Worm (Caenorhabditis elegans) whole organism, L4 larva: Measurements from ENCODE around the gene zyg-1.

Experiments
- D1046.2 ChIP-seq: fragments of 200-800 bp; sonication (Bioruptor generic); IDR thresholded peaks from 2 replicates; pipeline ENCODE4 v1.3.6; 2022; ENCODE audit warnings: missing genetic modification characterization, missing compliant biosample characterization
- F26F4.8 ChIP-seq: fragments of 200-800 bp; sonication (Bioruptor generic); conservative IDR thresholded peaks from 2 replicates; pipeline ENCODE4 v1.3.6; 2022; ENCODE audit warnings: missing genetic modification characterization, missing compliant biosample characterization
- F44E2.7 ChIP-seq: fragments of 200-800 bp; sonication (Bioruptor generic); IDR thresholded peaks from 2 replicates; pipeline ENCODE4 v2.1.2; 2022; ENCODE audit warnings: missing genetic modification characterization, missing compliant biosample characterization
- F49E8.2 ChIP-seq: sonication (generic microtip); optimal IDR thresholded peaks from 2 replicates; lab custom pipeline; 2016; ENCODE audit warnings: missing compliant biosample characterization, mild to moderate bottlenecking, missing genetic modification characterization, borderline replicate concordance
- R02D3.7 ChIP-seq: fragments of 150-350 bp; sonication (generic microtip); optimal IDR thresholded peaks from 3 replicates; lab custom pipeline; 2014; ENCODE audit warnings: missing biosample characterization, missing genetic modification characterization
- T26A8.4 ChIP-seq: fragments of 200-800 bp; sonication (Bioruptor generic); IDR thresholded peaks from 2 replicates; pipeline ENCODE4 v1.3.6; 2022; ENCODE audit warnings: missing genetic modification characterization, missing compliant biosample characterization
- aha-1 ChIP-seq: fragments of 150-350 bp; peaks from one replicate; lab custom pipeline; 2014; ENCODE audit warnings: missing biosample characterization, missing genetic modification characterization
- ama-1 ChIP-seq: fragments of 150-350 bp; optimal IDR thresholded peaks from 2 replicates; lab custom pipeline; 2014; ENCODE audit warnings: inconsistent platforms, mixed read lengths
- attf-4 ChIP-seq: sonication (generic microtip); optimal IDR thresholded peaks from 3 replicates; lab custom pipeline; 2017; ENCODE audit warnings: missing biosample characterization, missing genetic modification characterization
- ceh-32 ChIP-seq: sonication (generic microtip); optimal IDR thresholded peaks from 2 replicates; lab custom pipeline; 2016; ENCODE audit warnings: mild to moderate bottlenecking, missing genetic modification characterization, missing compliant biosample characterization; ENCODE audit not compliant: poor library complexity
- ceh-44 ChIP-seq: fragments of 200-800 bp; sonication (Bioruptor generic); IDR thresholded peaks from 2 replicates; pipeline ENCODE4 v1.3.6; 2022; ENCODE audit warnings: missing genetic modification reagents, missing genetic modification characterization, missing compliant biosample characterization
- ceh-82 ChIP-seq: sonication (generic microtip); optimal IDR thresholded peaks from 2 replicates; lab custom pipeline; 2017; ENCODE audit warnings: missing biosample characterization, missing genetic modification characterization
- daf-16 ChIP-seq, 3 experiments: sonication (generic microtip); optimal IDR thresholded peaks; 2 replicates each; lab custom pipeline; 2016 to 2017; ENCODE audit warnings: missing genetic modification characterization in 3 of 3, missing genetic modification reagents in 3 of 3, mild to moderate bottlenecking in 2 of 3, missing compliant biosample characterization in 2 of 3, missing biosample characterization in 1 of 3, moderate library complexity in 1 of 3
- daf-8 ChIP-seq: fragments of 200-800 bp; sonication (Bioruptor generic); IDR thresholded peaks from 2 replicates; pipeline ENCODE4 v1.3.6; 2022; ENCODE audit warnings: missing genetic modification characterization, missing compliant biosample characterization
- dmd-6 ChIP-seq: fragments of 200-800 bp; sonication (Bioruptor generic); IDR thresholded peaks from 2 replicates; pipeline ENCODE4 v1.3.6; 2022; ENCODE audit warnings: missing genetic modification reagents, missing genetic modification characterization, missing compliant biosample characterization
- duxl-1 ChIP-seq: sonication (generic microtip); optimal IDR thresholded peaks from 2 replicates; lab custom pipeline; 2016; ENCODE audit warnings: mild to moderate bottlenecking, missing genetic modification characterization, moderate library complexity, missing compliant biosample characterization; ENCODE audit not compliant: poor library complexity
- fkh-10 ChIP-seq: fragments of 150-350 bp; optimal IDR thresholded peaks from 2 replicates; lab custom pipeline; 2014; ENCODE audit warnings: missing biosample characterization, missing genetic modification reagents, missing genetic modification characterization
- hlh-11 ChIP-seq: fragments of 200-800 bp; sonication (Bioruptor generic); optimal IDR thresholded peaks from 2 replicates; lab custom pipeline; 2018; ENCODE audit warnings: mild to moderate bottlenecking, missing genetic modification characterization, missing compliant biosample characterization
- lin-38 ChIP-seq: fragments of 200-800 bp; sonication (Bioruptor generic); IDR thresholded peaks from 2 replicates; pipeline ENCODE4 v1.3.6; 2022; ENCODE audit warnings: missing genetic modification reagents, missing genetic modification characterization, missing compliant biosample characterization
- lsy-2 ChIP-seq, 2 experiments: fragments of 150-350 bp in 1 of 2; sonication (generic microtip) in 1 of 2; optimal IDR thresholded peaks; 2 replicates each; lab custom pipeline; 2014 to 2017; ENCODE audit warnings: missing biosample characterization in 2 of 2, missing genetic modification characterization in 2 of 2
- mdt-29 ChIP-seq: fragments of 200-800 bp; sonication (Bioruptor generic); IDR thresholded peaks from 2 replicates; pipeline ENCODE4 v1.3.6; 2022; ENCODE audit warnings: missing genetic modification reagents, missing genetic modification characterization, missing compliant biosample characterization
- mxl-2 ChIP-seq: fragments of 200-800 bp; sonication (Bioruptor generic); conservative IDR thresholded peaks from 2 replicates; pipeline ENCODE4 v1.3.6; 2022; ENCODE audit warnings: missing genetic modification reagents, missing genetic modification characterization, missing compliant biosample characterization
- nhr-10 ChIP-seq: fragments of 150-350 bp; optimal IDR thresholded peaks from 2 replicates; lab custom pipeline; 2014; ENCODE audit warnings: missing biosample characterization, missing genetic modification characterization
- nhr-111 ChIP-seq: fragments of 200-800 bp; sonication (Bioruptor generic); optimal IDR thresholded peaks from 2 replicates; lab custom pipeline; 2018; ENCODE audit warnings: mild to moderate bottlenecking, missing genetic modification characterization, missing compliant biosample characterization
- nhr-237 ChIP-seq: sonication (generic microtip); optimal IDR thresholded peaks from 2 replicates; lab custom pipeline; 2017; ENCODE audit warnings: missing biosample characterization, missing genetic modification characterization
- pqm-1 ChIP-seq: sonication (generic microtip); optimal IDR thresholded peaks from 2 replicates; lab custom pipeline; 2017; ENCODE audit warnings: missing biosample characterization, missing genetic modification characterization
- rbr-2 ChIP-seq: sonication (generic microtip); optimal IDR thresholded peaks from 2 replicates; lab custom pipeline; 2016; ENCODE audit warnings: missing genotype, missing genetic modification characterization, missing compliant biosample characterization
- set-16 ChIP-seq: fragments of 200-800 bp; sonication (Bioruptor generic); IDR thresholded peaks from 2 replicates; pipeline ENCODE4 v1.3.6; 2022; ENCODE audit warnings: missing genetic modification reagents, missing genetic modification characterization, missing compliant biosample characterization
- skn-1 ChIP-seq: fragments of 150-350 bp; optimal IDR thresholded peaks from 2 replicates; lab custom pipeline; 2014; ENCODE audit warnings: missing biosample characterization, missing genetic modification characterization
- unc-130 ChIP-seq: sonication (generic microtip); optimal IDR thresholded peaks from 2 replicates; lab custom pipeline; 2016; ENCODE audit warnings: missing genetic modification reagents, missing genetic modification characterization, missing compliant biosample characterization
- unc-62 ChIP-seq, 3 experiments: fragments of 150-350 bp in 1 of 3; sonication (generic microtip); optimal IDR thresholded peaks in 2 of 3; peaks in 1 of 3; 1 replicate in 1 of 3; 2 replicates in 2 of 3; lab custom pipeline; 2014 to 2017; ENCODE audit warnings: missing biosample characterization in 3 of 3, missing genetic modification characterization in 3 of 3, missing genetic modification reagents in 3 of 3, missing genotype in 1 of 3
- zag-1 ChIP-seq: fragments of 150-350 bp; optimal IDR thresholded peaks from 2 replicates; lab custom pipeline; 2014; ENCODE audit warnings: missing biosample characterization, missing genetic modification characterization
- zip-11 ChIP-seq: fragments of 200-800 bp; sonication (Bioruptor generic); IDR thresholded peaks from 2 replicates; pipeline ENCODE4 v1.3.6; 2022; ENCODE audit warnings: missing genetic modification characterization, missing compliant biosample characterization
- zip-2 ChIP-seq: fragments of 150-350 bp; optimal IDR thresholded peaks from 2 replicates; lab custom pipeline; 2014; ENCODE audit warnings: missing biosample characterization, missing genetic modification characterization
- ztf-11 ChIP-seq: fragments of 150-350 bp; optimal IDR thresholded peaks from 2 replicates; lab custom pipeline; 2014; ENCODE audit warnings: missing biosample characterization, missing genetic modification characterization

Gene zyg-1

DNA sequence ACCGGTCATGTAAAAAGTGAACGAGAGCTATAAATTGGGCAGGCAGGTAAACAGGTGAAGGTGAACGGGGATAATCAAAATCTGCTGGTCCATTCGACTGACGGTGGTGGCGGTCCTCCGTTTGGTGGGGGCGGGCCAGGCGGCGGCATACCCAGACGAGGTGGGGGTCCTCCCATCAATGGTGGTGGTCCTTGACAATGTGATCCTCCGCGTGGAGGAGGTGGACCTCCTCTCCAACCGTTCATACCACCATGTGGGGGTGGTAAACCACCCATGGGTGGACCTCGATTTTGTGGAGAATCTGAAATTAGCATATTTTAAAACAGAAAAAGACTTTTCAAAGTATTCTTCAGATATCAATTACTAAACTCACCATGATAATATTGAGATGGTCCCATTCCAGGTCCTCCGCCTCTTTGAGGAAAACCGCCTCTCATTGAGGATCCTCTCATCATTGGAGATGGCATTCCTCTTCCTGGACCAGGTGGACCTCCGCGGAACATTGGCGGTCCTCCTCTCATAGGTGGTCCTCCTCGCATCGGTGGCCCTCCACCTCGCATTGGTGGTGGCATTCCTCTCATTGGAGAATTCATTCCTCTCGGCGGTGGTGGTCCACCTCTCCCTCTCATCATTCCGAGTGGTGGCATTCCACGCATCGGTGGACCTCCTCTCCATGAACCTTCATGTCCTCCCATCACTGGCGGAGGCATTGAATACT, 9.0 kb upstream of the zyg-1 start:
- no peak for TF ChIP-seq ztf-11 (tag; lab: Kevin White, UChicago)
- peak; percentile 69; the same call in 1 of the 2 replicates for TF ChIP-seq set-16 (GFP tag; lab: Robert Waterston, UW)
- TF ChIP-seq, all 104 proteins: peak for 1

ce11 chrII:5642110-5642509, 7.4 kb upstream of the zyg-1 start:
- TF ChIP-seq nhr-10 (tag; lab: Kevin White, UChicago) = no peak
- no peak for TF ChIP-seq D1046.2 (GFP tag; lab: Robert Waterston, UW)
- no peak for TF ChIP-seq ceh-44 (GFP tag; lab: Robert Waterston, UW)
- no peak for TF ChIP-seq duxl-1 (tag; lab: Kevin White, UChicago)
- no peak for TF ChIP-seq ceh-82 (tag; lab: Kevin White, UChicago)
- TF ChIP-seq zip-11 = no peak
- peak; percentile 95 for TF ChIP-seq aha-1 (tag; lab: Kevin White, UChicago)
- no peak for TF ChIP-seq zag-1 (tag; lab: Kevin White, UChicago)
- TF ChIP-seq R02D3.7 (tag; lab: Kevin White, UChicago) = no peak
- TF ChIP-seq T26A8.4 (GFP tag; lab: Robert Waterston, UW) = no peak
- TF ChIP-seq ama-1 (lab: Kevin White, UChicago) = no peak
- no peak for TF ChIP-seq nhr-111 (GFP tag; lab: Kevin White, UChicago)
- no peak for TF ChIP-seq nhr-237
- TF ChIP-seq fkh-10 = no peak
- TF ChIP-seq pqm-1 (tag; lab: Kevin White, UChicago) = no peak
- TF ChIP-seq set-16 (GFP tag; lab: Robert Waterston, UW) = 0 out of 2 replicates have a peak, but pooled peaks have one; percentile 16
- TF ChIP-seq skn-1 (tag; lab: Kevin White, UChicago) = no peak

DNA sequence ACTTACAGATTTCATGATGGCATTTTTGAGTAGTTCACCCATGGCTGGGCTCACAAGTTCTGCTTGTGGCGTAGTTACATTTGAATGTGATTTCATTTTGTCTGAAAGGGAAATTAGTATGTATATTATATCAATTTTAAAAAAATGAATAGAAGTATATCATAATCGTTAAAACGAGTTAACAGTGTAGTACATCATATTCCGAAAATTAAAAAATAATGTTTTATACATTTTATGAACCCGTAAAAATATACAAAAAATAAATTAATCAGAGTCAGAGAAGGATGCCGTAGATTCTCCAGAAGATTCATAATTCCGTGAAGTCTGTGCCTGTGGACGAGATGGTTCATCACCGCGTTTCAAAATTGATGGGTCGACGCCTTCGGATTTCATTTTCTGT, 2.6 kb upstream of the zyg-1 start, which contains the start of gene F59E12.9:
Gene F59E12.9, minus strand, starts transcription at position 101 of the 400 bp plus-strand sequence.
- TF ChIP-seq zag-1 (tag; lab: Kevin White, UChicago) (no peak), nhr-111 (GFP tag; lab: Kevin White, UChicago) (no peak), zip-2 (tag; lab: Kevin White, UChicago) (no peak), F44E2.7 (no peak), F49E8.2 (no peak), rbr-2 (tag; lab: Kevin White, UChicago) (no peak), daf-16 (GFP tag; optimal IDR thresholded peaks at IDR 0.05; lab: Kevin White, UChicago) (no peak), daf-16 (tag; optimal IDR thresholded peaks at IDR 0.05; lab: Kevin White, UChicago) (no peak), nhr-10 (tag; lab: Kevin White, UChicago) (no peak), ceh-82 (tag; lab: Kevin White, UChicago) (no peak), lsy-2 (tag; optimal IDR thresholded peaks at IDR 0.05; lab: Kevin White, UChicago) (no peak), skn-1 (tag; lab: Kevin White, UChicago) (no peak), F26F4.8 (GFP tag; lab: Robert Waterston, UW) (no peak), dmd-6 (GFP tag; lab: Robert Waterston, UW) (no peak), unc-130 (no peak), ceh-32 (tag; lab: Kevin White, UChicago) (no peak), unc-62 (GFP tag; optimal IDR thresholded peaks at IDR 0.05 in 1 of 2; lab: Kevin White, UChicago) (no peak), unc-62 (tag; optimal IDR thresholded peaks at IDR 0.05; lab: Kevin White, UChicago) (no peak), mdt-29 (GFP tag; lab: Robert Waterston, UW) (no peak), lin-38 (GFP tag; lab: Robert Waterston, UW) (no peak)

- no peak for TF ChIP-seq hlh-11 (tag; lab: Kevin White, UChicago)
- no peak for TF ChIP-seq D1046.2 (GFP tag; lab: Robert Waterston, UW)
- TF ChIP-seq T26A8.4 (GFP tag; lab: Robert Waterston, UW) = no peak
- no peak for TF ChIP-seq mxl-2
- TF ChIP-seq F44E2.7 = no peak
- no peak for TF ChIP-seq daf-8 (GFP tag; lab: Robert Waterston, UW)
- no peak for TF ChIP-seq unc-130
- TF ChIP-seq attf-4 (tag; lab: Kevin White, UChicago) = no peak
Observed at ce11 chrII:5648272-5648671, 1.3 kb upstream of the zyg-1 start, which contains the start of gene ddl-1. TSS of gene ddl-1 (minus strand) at chrII:5648372.
